Fruit fly (Drosophila melanogaster) whole organism, embryonic: Measurements from ENCODE around the gene CG14014.

Experiments used
- CG12104 ChIP-seq: fragments of 200-800 bp; sonication (Bioruptor generic); optimal IDR thresholded peaks from 3 replicates; lab custom pipeline; 2016; ENCODE audit warnings: missing biosample characterization, missing genetic modification characterization
- CG7928 ChIP-seq: fragments of 200-800 bp; sonication (Bioruptor generic); optimal IDR thresholded peaks from 2 replicates; lab custom pipeline; 2017; ENCODE audit warnings: missing biosample characterization, mild to moderate bottlenecking, missing genetic modification characterization
- Gug ChIP-seq: fragments of 200-800 bp; sonication (Bioruptor generic); IDR thresholded peaks from 4 replicates; pipeline ENCODE4 v1.3.6; 2022; ENCODE audit warnings: missing biosample characterization, missing genetic modification characterization
- peb ChIP-seq: fragments of 200-800 bp; sonication (Bioruptor generic); IDR thresholded peaks from 2 replicates; pipeline ENCODE4 v1.3.6; 2022; ENCODE audit warnings: missing biosample characterization, missing genetic modification characterization
- rib ChIP-seq: fragments of 200-800 bp; sonication (Bioruptor generic); IDR thresholded peaks from 2 replicates; pipeline ENCODE4 v1.3.6; 2022; ENCODE audit warnings: missing biosample characterization, missing genetic modification characterization

- TF ChIP-seq CG12104 (GFP tag; lab: Kevin White, UChicago) = peak; percentile 80
- peak; percentile 45; the same call in 1 of the 2 replicates for TF ChIP-seq rib (GFP tag; lab: Robert Waterston, UW)
- TF ChIP-seq CG7928 (GFP tag; lab: Kevin White, UChicago) = no peak
- TF ChIP-seq Gug (GFP tag; lab: Robert Waterston, UW) = 0 out of 4 replicates have a peak, but pooled peaks have one; percentile 53
- TF ChIP-seq peb (GFP tag; lab: Robert Waterston, UW) = peak; percentile 60; the same call in 1 of the 2 replicates
Measured at dm6 chr2L:5546518-5547287, 3.9 kb downstream of the CG14014 start, which contains the start of gene Oscillin.
